Worm (Caenorhabditis elegans): ENCODE measurements around the gene lin-37.

The lin-37 gene

ce11 chrIII:7096481-7096880 is 24.1 kb upstream of the lin-37 start:
- no peak for TF ChIP-seq mep-1 (tag; optimal IDR thresholded peaks at IDR 0.05)
- no peak for TF ChIP-seq ceh-43 (GFP tag; optimal IDR thresholded peaks at IDR 0.05)
- no peak for TF ChIP-seq hlh-1 (tag; optimal IDR thresholded peaks at IDR 0.05)
- no peak for TF ChIP-seq ceh-39 (tag; optimal IDR thresholded peaks at IDR 0.05)
- no peak for TF ChIP-seq pha-4 (tag; optimal IDR thresholded peaks at IDR 0.05)
- TF ChIP-seq elt-1 (tag; optimal IDR thresholded peaks at IDR 0.05; ENCODE audit: borderline replicate concordance, insufficient read depth): no peak
- TF ChIP-seq unc-62 (GFP tag; optimal IDR thresholded peaks at IDR 0.05): no peak
- TF ChIP-seq M03D4.4 (tag; optimal IDR thresholded peaks at IDR 0.05): no peak
- TF ChIP-seq snpc-4 (tag; optimal IDR thresholded peaks at IDR 0.05): no peak

ce11 chrIII:7095156-7095555 is 22.8 kb upstream of the lin-37 start, which contains the start of gene nhr-9:
Gene nhr-9, plus strand, starts transcription at chrIII:7095462.
- TF ChIP-seq mls-2 (tag; optimal IDR thresholded peaks at IDR 0.05) (no peak), lsy-2 (tag; optimal IDR thresholded peaks at IDR 0.05) (no peak), cnd-1 (tag; optimal IDR thresholded peaks at IDR 0.05) (no peak), unc-62 (GFP tag; optimal IDR thresholded peaks at IDR 0.05) (no peak), pha-4 (tag; optimal IDR thresholded peaks at IDR 0.05) (no peak), nhr-12 (tag; optimal IDR thresholded peaks at IDR 0.05) (no peak), zip-8 (tag; optimal IDR thresholded peaks at IDR 0.05) (no peak), lin-13 (tag; optimal IDR thresholded peaks at IDR 0.05) (no peak), tbx-8 (GFP tag; optimal IDR thresholded peaks at IDR 0.05) (no peak), ceh-39 (tag; optimal IDR thresholded peaks at IDR 0.05) (no peak), nhr-76 (tag; optimal IDR thresholded peaks at IDR 0.05) (no peak)

- no peak for TF ChIP-seq ces-1 (GFP tag; optimal IDR thresholded peaks at IDR 0.05)
- TF ChIP-seq sem-2 (GFP tag; optimal IDR thresholded peaks at IDR 0.05): no peak
- no peak for TF ChIP-seq nhr-76 (tag; optimal IDR thresholded peaks at IDR 0.05)
- no peak for TF ChIP-seq blmp-1 (tag; optimal IDR thresholded peaks at IDR 0.05)
- TF ChIP-seq nhr-2 (tag; optimal IDR thresholded peaks at IDR 0.05): no peak
- TF ChIP-seq zip-8 (tag; optimal IDR thresholded peaks at IDR 0.05): no peak
- no peak for TF ChIP-seq mls-2 (tag; optimal IDR thresholded peaks at IDR 0.05)
- no peak for TF ChIP-seq snpc-4 (tag; optimal IDR thresholded peaks at IDR 0.05)
Measured at ce11 chrIII:7091042-7091441, 18.7 kb upstream of the lin-37 start, which contains the start of gene ZK418.2. Gene ZK418.2, plus strand, starts transcription at chrIII:7091342.

- TF ChIP-seq ham-2 (GFP tag; optimal IDR thresholded peaks at IDR 0.05): no peak
- no peak for TF ChIP-seq unc-39 (tag; optimal IDR thresholded peaks at IDR 0.05)
- no peak for TF ChIP-seq ztf-11 (tag; optimal IDR thresholded peaks at IDR 0.05)
- TF ChIP-seq ceh-83 (GFP tag; optimal IDR thresholded peaks at IDR 0.05): no peak
- no peak for TF ChIP-seq zip-8 (tag; optimal IDR thresholded peaks at IDR 0.05)
- TF ChIP-seq mls-2 (tag; optimal IDR thresholded peaks at IDR 0.05): no peak
- TF ChIP-seq sptf-1 (tag; optimal IDR thresholded peaks at IDR 0.05): no peak
Measured at ce11 chrIII:7090545-7090944, 18.2 kb upstream of the lin-37 start, which contains the start of gene ZK418.10. Gene ZK418.10, minus strand, starts transcription at chrIII:7090692.

ce11 chrIII:7087691-7088323 is 15.5 kb upstream of the lin-37 start, which contains the start of gene fubl-2:
Gene fubl-2, minus strand, starts transcription at chrIII:7087741.
- TF ChIP-seq ham-2 (GFP tag; optimal IDR thresholded peaks at IDR 0.05) (no peak), bed-3 (GFP tag; optimal IDR thresholded peaks at IDR 0.05) (no peak), ceh-83 (GFP tag; optimal IDR thresholded peaks at IDR 0.05) (no peak), ceh-39 (tag; optimal IDR thresholded peaks at IDR 0.05) (peak; percentile 80), ces-1 (GFP tag; optimal IDR thresholded peaks at IDR 0.05) (peak; percentile 4), mep-1 (tag; optimal IDR thresholded peaks at IDR 0.05) (peak; percentile 27), mab-5 (tag; optimal IDR thresholded peaks at IDR 0.05) (no peak), ztf-11 (tag; optimal IDR thresholded peaks at IDR 0.05) (no peak), elt-1 (tag; optimal IDR thresholded peaks at IDR 0.05; ENCODE audit: borderline replicate concordance, insufficient read depth) (no peak)

- TF ChIP-seq cnd-1 (tag; optimal IDR thresholded peaks at IDR 0.05): no peak
- no peak for TF ChIP-seq pha-4 (tag; optimal IDR thresholded peaks at IDR 0.05)
- no peak for TF ChIP-seq nhr-28 (tag; optimal IDR thresholded peaks at IDR 0.05)
- TF ChIP-seq ces-1 (GFP tag; optimal IDR thresholded peaks at IDR 0.05): no peak
- TF ChIP-seq flh-1 (GFP tag; optimal IDR thresholded peaks at IDR 0.05): no peak
- TF ChIP-seq drap-1 (GFP tag; optimal IDR thresholded peaks at IDR 0.05): no peak
- TF ChIP-seq snpc-4 (tag; optimal IDR thresholded peaks at IDR 0.05): no peak
- TF ChIP-seq unc-120 (tag; optimal IDR thresholded peaks at IDR 0.05; ENCODE audit: poor library complexity, severe bottlenecking): no peak
- no peak for TF ChIP-seq ztf-11 (tag; optimal IDR thresholded peaks at IDR 0.05)
Measured at ce11 chrIII:7087180-7087579, 14.8 kb upstream of the lin-37 start.

All from whole organism, mixed stage, embryonic.